Worm (Caenorhabditis elegans) whole organism, late embryonic: ENCODE results near the gene srg-16.

ENCODE experiments used
- C08G9.2 ChIP-seq: sonication (generic microtip); optimal IDR thresholded peaks from 2 replicates; lab custom pipeline; 2016; ENCODE audit warnings: mild to moderate bottlenecking, missing genetic modification characterization, moderate library complexity, missing compliant biosample characterization
- ets-4 ChIP-seq: sonication (generic microtip); optimal IDR thresholded peaks from 2 replicates; lab custom pipeline; 2016; ENCODE audit warnings: missing genetic modification characterization, missing compliant biosample characterization
- eyg-1 ChIP-seq: sonication (generic microtip); optimal IDR thresholded peaks from 2 replicates; lab custom pipeline; 2016; ENCODE audit warnings: missing genotype, missing genetic modification characterization, missing compliant biosample characterization
- fkh-10 ChIP-seq: fragments of 150-350 bp; optimal IDR thresholded peaks from 2 replicates; lab custom pipeline; 2014; ENCODE audit warnings: missing biosample characterization, missing genetic modification reagents, missing genetic modification characterization
- madf-2 ChIP-seq: sonication (generic microtip); optimal IDR thresholded peaks from 2 replicates; lab custom pipeline; 2017; ENCODE audit warnings: missing genetic modification characterization, missing compliant biosample characterization
- pha-2 ChIP-seq: sonication (generic microtip); optimal IDR thresholded peaks from 2 replicates; lab custom pipeline; 2017; ENCODE audit warnings: mild to moderate bottlenecking, missing genetic modification characterization, missing compliant biosample characterization
- pha-4 ChIP-seq: fragments of 150-350 bp; optimal IDR thresholded peaks from 2 replicates; lab custom pipeline; 2018; ENCODE audit warnings: missing biosample characterization, missing genetic modification reagents, missing genetic modification characterization
- sdc-2 ChIP-seq: sonication (generic microtip); optimal IDR thresholded peaks from 2 replicates; lab custom pipeline; 2016; ENCODE audit warnings: missing genotype, missing genetic modification characterization, missing compliant biosample characterization
- tbx-2 ChIP-seq: sonication (generic microtip); optimal IDR thresholded peaks from 2 replicates; lab custom pipeline; 2016; ENCODE audit warnings: missing genetic modification characterization, missing compliant biosample characterization

- no peak for TF ChIP-seq pha-4 (tag; lab: Kevin White, UChicago)
- TF ChIP-seq sdc-2 (tag; lab: Kevin White, UChicago), result no peak
- no peak for TF ChIP-seq tbx-2
- TF ChIP-seq fkh-10 (GFP tag; lab: Kevin White, UChicago), result no peak
- TF ChIP-seq ets-4 (tag; lab: Kevin White, UChicago), result no peak
- TF ChIP-seq C08G9.2, result no peak
- no peak for TF ChIP-seq eyg-1
- no peak for TF ChIP-seq pha-2
- no peak for TF ChIP-seq madf-2 (tag; lab: Kevin White, UChicago)
These were observed 39.6 kb downstream of the srg-16 start for ce11 chrII:12506511-12506910.
